Worm (Caenorhabditis elegans) whole organism, L4 larva: ENCODE measurements around the gene bgnt-1.3.

Experiments used
- ama-1 ChIP-seq: fragments of 150-350 bp; optimal IDR thresholded peaks from 2 replicates; lab custom pipeline; 2014; ENCODE audit warnings: inconsistent platforms, mixed read lengths
- ces-1 ChIP-seq: fragments of 150-350 bp; sonication (generic microtip); optimal IDR thresholded peaks from 4 replicates; lab custom pipeline; 2014; ENCODE audit warnings: missing biosample characterization, missing genetic modification reagents, missing genetic modification characterization
- dmd-8 ChIP-seq: fragments of 200-800 bp; sonication (Bioruptor generic); IDR thresholded peaks from 2 replicates; pipeline ENCODE4 v1.3.6; 2022; ENCODE audit warnings: missing genetic modification characterization, missing compliant biosample characterization
- lsy-2 ChIP-seq, 2 experiments: fragments of 150-350 bp in 1 of 2; sonication (generic microtip) in 1 of 2; optimal IDR thresholded peaks; 2 replicates each; lab custom pipeline; 2014 to 2017; ENCODE audit warnings: missing biosample characterization in 2 of 2, missing genetic modification characterization in 2 of 2
- madf-9 ChIP-seq: fragments of 200-800 bp; sonication (Bioruptor generic); conservative IDR thresholded peaks from 2 replicates; pipeline ENCODE4 v1.3.6; 2022; ENCODE audit warnings: missing genetic modification reagents, missing genetic modification characterization, missing compliant biosample characterization
- mxl-2 ChIP-seq: fragments of 200-800 bp; sonication (Bioruptor generic); conservative IDR thresholded peaks from 2 replicates; pipeline ENCODE4 v1.3.6; 2022; ENCODE audit warnings: missing genetic modification reagents, missing genetic modification characterization, missing compliant biosample characterization

DNA sequence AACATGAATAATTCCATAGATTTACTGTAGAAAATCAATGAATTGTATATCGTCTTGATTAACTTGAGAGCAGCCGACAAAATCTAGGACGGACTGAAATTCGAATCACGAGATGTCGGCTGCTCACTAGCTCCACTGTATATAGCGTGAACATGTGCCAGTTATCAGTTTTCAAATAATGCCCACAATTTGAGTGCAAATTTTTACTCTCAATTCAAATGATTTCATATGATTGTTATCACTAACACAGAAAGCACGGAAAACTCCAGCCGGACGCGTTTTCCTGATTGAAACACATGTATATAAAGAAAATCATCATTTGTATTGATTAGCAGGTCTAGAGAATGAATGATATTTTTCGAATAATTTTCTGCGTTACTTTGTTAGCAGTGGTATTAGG lies 36.1 kb upstream of the bgnt-1.3 start, which contains the start of gene oac-5:
- TF ChIP-seq madf-9 (GFP tag; lab: Robert Waterston, UW) (no peak), dmd-8 (GFP tag; lab: Robert Waterston, UW) (no peak), mxl-2 (no peak), lsy-2 (tag; optimal IDR thresholded peaks at IDR 0.05; lab: Kevin White, UChicago) (no peak), ama-1 (lab: Kevin White, UChicago) (no peak), ces-1 (GFP tag; lab: Kevin White, UChicago) (no peak)
